Fruit fly (Drosophila melanogaster) whole organism, embryonic: ENCODE data around the gene CG13917.

Experiments
- Ada2b ChIP-seq: fragments of 200-800 bp; sonication (Bioruptor generic); IDR thresholded peaks from 2 replicates; pipeline ENCODE4 v1.3.6; 2022; ENCODE audit warnings: missing biosample characterization, missing genetic modification characterization
- Adf1 ChIP-seq: fragments of 200-800 bp; sonication (Bioruptor generic); IDR thresholded peaks from 2 replicates; pipeline ENCODE4 v1.3.6; 2022; ENCODE audit warnings: missing biosample characterization, missing genetic modification characterization
- Atf3 ChIP-seq: fragments of 200-800 bp; sonication (Bioruptor generic); optimal IDR thresholded peaks from 3 replicates; lab custom pipeline; 2016; ENCODE audit warnings: missing biosample characterization, missing genetic modification characterization
- CG10147 ChIP-seq: fragments of 200-800 bp; sonication (Bioruptor generic); optimal IDR thresholded peaks from 2 replicates; lab custom pipeline; 2019; ENCODE audit warnings: missing biosample characterization, mild to moderate bottlenecking, missing genetic modification characterization, moderate library complexity
- CG10366 ChIP-seq: fragments of 200-800 bp; sonication (Bioruptor generic); IDR thresholded peaks from 2 replicates; pipeline ENCODE4 v1.3.6; 2022; ENCODE audit warnings: missing biosample characterization, missing genetic modification characterization
- CG10654 ChIP-seq: fragments of 200-800 bp; sonication (Bioruptor generic); optimal IDR thresholded peaks from 2 replicates; lab custom pipeline; 2016; ENCODE audit warnings: missing biosample characterization, missing genetic modification characterization
- CG11723 ChIP-seq: fragments of 200-800 bp; sonication (Bioruptor generic); optimal IDR thresholded peaks from 2 replicates; lab custom pipeline; 2017; ENCODE audit warnings: missing biosample characterization, mild to moderate bottlenecking, missing genetic modification characterization
- CG13624 ChIP-seq: fragments of 200-800 bp; sonication (Bioruptor generic); optimal IDR thresholded peaks from 2 replicates; lab custom pipeline; 2016; ENCODE audit warnings: missing biosample characterization, missing genetic modification characterization
- CG14014 ChIP-seq: fragments of 200-800 bp; sonication (Bioruptor generic); IDR thresholded peaks from 2 replicates; pipeline ENCODE4 v1.3.6; 2022; ENCODE audit warnings: missing biosample characterization, missing genetic modification characterization
- CG14965 ChIP-seq: fragments of 200-800 bp; sonication (Bioruptor generic); optimal IDR thresholded peaks from 2 replicates; lab custom pipeline; 2016; ENCODE audit warnings: missing biosample characterization, missing genetic modification characterization, borderline replicate concordance
- CG17612 ChIP-seq: fragments of 200-800 bp; sonication (Bioruptor generic); IDR thresholded peaks from 2 replicates; pipeline ENCODE4 v1.3.6; 2022; ENCODE audit warnings: missing biosample characterization, missing genetic modification characterization
- CG17802 ChIP-seq: fragments of 200-800 bp; sonication (Bioruptor generic); optimal IDR thresholded peaks from 2 replicates; lab custom pipeline; 2018; ENCODE audit warnings: missing biosample characterization, mild to moderate bottlenecking, missing genetic modification characterization, moderate library complexity
- CG2120 ChIP-seq: fragments of 200-800 bp; sonication (Bioruptor generic); optimal IDR thresholded peaks from 3 replicates; lab custom pipeline; 2016; ENCODE audit warnings: missing biosample characterization, missing genetic modification characterization
- CG3065 ChIP-seq: fragments of 200-800 bp; sonication (Bioruptor generic); optimal IDR thresholded peaks from 2 replicates; lab custom pipeline; 2016; ENCODE audit warnings: missing biosample characterization, missing genetic modification characterization
- CG32772 ChIP-seq: fragments of 200-800 bp; sonication (Bioruptor generic); IDR thresholded peaks from 2 replicates; pipeline ENCODE4 v1.3.6; 2022; ENCODE audit warnings: missing biosample characterization, missing genetic modification characterization
- CG4328 ChIP-seq: fragments of 200-800 bp; sonication (Bioruptor generic); optimal IDR thresholded peaks from 3 replicates; lab custom pipeline; 2017; ENCODE audit warnings: missing biosample characterization, missing genetic modification reagents, missing genetic modification characterization
- CG6272 ChIP-seq: fragments of 200-800 bp; sonication (Bioruptor generic); IDR thresholded peaks from 2 replicates; pipeline ENCODE4 v1.3.6; 2022; ENCODE audit warnings: missing biosample characterization, missing genetic modification characterization
- CG7839 ChIP-seq: fragments of 200-800 bp; sonication (Bioruptor generic); optimal IDR thresholded peaks from 3 replicates; lab custom pipeline; 2018; ENCODE audit warnings: missing biosample characterization, mild to moderate bottlenecking, missing genetic modification characterization, moderate library complexity
- CG7928 ChIP-seq: fragments of 200-800 bp; sonication (Bioruptor generic); optimal IDR thresholded peaks from 2 replicates; lab custom pipeline; 2017; ENCODE audit warnings: missing biosample characterization, mild to moderate bottlenecking, missing genetic modification characterization
- CG9215 ChIP-seq: fragments of 200-800 bp; sonication (Bioruptor generic); IDR thresholded peaks from 2 replicates; pipeline ENCODE4 v1.3.6; 2022; ENCODE audit warnings: missing biosample characterization, missing genetic modification characterization
- CG9876 ChIP-seq: fragments of 200-800 bp; sonication (Bioruptor generic); optimal IDR thresholded peaks from 2 replicates; lab custom pipeline; 2016; ENCODE audit warnings: missing biosample characterization, missing genetic modification characterization
- HHEX ChIP-seq: fragments of 200-800 bp; sonication (Bioruptor generic); optimal IDR thresholded peaks from 3 replicates; lab custom pipeline; 2017; ENCODE audit warnings: missing biosample characterization, mild to moderate bottlenecking, missing genetic modification characterization, missing genetic modification reagents
- HLH54F ChIP-seq: fragments of 200-800 bp; sonication (Bioruptor generic); optimal IDR thresholded peaks from 3 replicates; lab custom pipeline; 2016; ENCODE audit warnings: missing biosample characterization, missing genetic modification characterization
- Lhr ChIP-seq: fragments of 200-800 bp; sonication (Bioruptor generic); optimal IDR thresholded peaks from 3 replicates; lab custom pipeline; 2017; ENCODE audit warnings: mild to moderate bottlenecking, missing biosample characterization, missing genetic modification reagents, missing genetic modification characterization
- Oli ChIP-seq: fragments of 200-800 bp; sonication (Bioruptor generic); optimal IDR thresholded peaks from 2 replicates; lab custom pipeline; 2018; ENCODE audit warnings: missing biosample characterization, mild to moderate bottlenecking, missing genetic modification characterization, moderate library complexity
- Sin3A ChIP-seq: fragments of >200 bp; optimal IDR thresholded peaks from 2 replicates; lab custom pipeline; 2018
- ac ChIP-seq: fragments of 200-800 bp; sonication (Bioruptor generic); optimal IDR thresholded peaks from 3 replicates; lab custom pipeline; 2017; ENCODE audit warnings: missing biosample characterization, mild to moderate bottlenecking, missing genetic modification characterization
- amos ChIP-seq: fragments of 200-800 bp; sonication (Bioruptor generic); IDR thresholded peaks from 2 replicates; pipeline ENCODE4 v1.3.6; 2022; ENCODE audit warnings: missing biosample characterization, missing genetic modification characterization; ENCODE audit not compliant: partially characterized antibody
- bbx ChIP-seq: fragments of 200-800 bp; sonication (Bioruptor generic); IDR thresholded peaks from 2 replicates; pipeline ENCODE4 v1.3.6; 2022; ENCODE audit warnings: missing biosample characterization, missing genetic modification characterization; ENCODE audit not compliant: partially characterized antibody
- br ChIP-seq: fragments of >200 bp; optimal IDR thresholded peaks from 2 replicates; lab custom pipeline; 2017
- cad ChIP-seq: fragments of >200 bp; optimal IDR thresholded peaks from 2 replicates; lab custom pipeline; 2017; ENCODE audit warnings: missing biosample characterization, missing genetic modification characterization
- cato ChIP-seq: fragments of 200-800 bp; sonication (Bioruptor generic); optimal IDR thresholded peaks from 2 replicates; lab custom pipeline; 2016; ENCODE audit warnings: missing biosample characterization, missing genetic modification characterization, borderline replicate concordance
- dan ChIP-seq: fragments of 200-800 bp; sonication (Bioruptor generic); IDR thresholded peaks from 2 replicates; pipeline ENCODE4 v1.3.6; 2022; ENCODE audit warnings: missing biosample characterization, missing genetic modification characterization
- esg ChIP-seq: fragments of 200-800 bp; sonication (Bioruptor generic); conservative IDR thresholded peaks from 2 replicates; pipeline ENCODE4 v1.3.6; 2022; ENCODE audit warnings: missing biosample characterization, missing genetic modification characterization
- eve ChIP-seq, 2 experiments: fragments of >200 bp; optimal IDR thresholded peaks; 2 replicates each; lab custom pipeline; 2017; ENCODE audit warnings: missing biosample characterization in 2 of 2, missing genetic modification characterization in 2 of 2
- gcm ChIP-seq: fragments of 200-800 bp; sonication (Bioruptor generic); optimal IDR thresholded peaks from 2 replicates; lab custom pipeline; 2019; ENCODE audit warnings: missing biosample characterization, mild to moderate bottlenecking, missing genetic modification characterization, moderate library complexity
- gsb ChIP-seq: fragments of 200-800 bp; sonication (Bioruptor generic); IDR thresholded peaks from 2 replicates; pipeline ENCODE4 v1.3.6; 2022; ENCODE audit warnings: missing biosample characterization, missing genetic modification characterization
- h ChIP-seq: fragments of >200 bp; optimal IDR thresholded peaks from 2 replicates; lab custom pipeline; 2017
- lola ChIP-seq, 3 experiments: fragments of >200 bp in 2 of 3; fragments of 200-800 bp in 1 of 3; sonication (Bioruptor generic) in 1 of 3; optimal IDR thresholded peaks; 2 replicates each; lab custom pipeline; 2017 to 2019; ENCODE audit warnings: missing biosample characterization in 3 of 3, missing genetic modification characterization in 3 of 3, mild to moderate bottlenecking in 1 of 3, moderate library complexity in 1 of 3
- nmo ChIP-seq: fragments of 200-800 bp; sonication (Bioruptor generic); optimal IDR thresholded peaks from 2 replicates; lab custom pipeline; 2018; ENCODE audit warnings: missing biosample characterization, mild to moderate bottlenecking, missing genetic modification characterization, moderate library complexity
- oc ChIP-seq: fragments of 200-800 bp; sonication (Bioruptor generic); optimal IDR thresholded peaks from 2 replicates; lab custom pipeline; 2018; ENCODE audit warnings: missing biosample characterization, mild to moderate bottlenecking, missing genetic modification characterization, moderate library complexity
- odd ChIP-seq: fragments of 200-800 bp; sonication (Bioruptor generic); optimal IDR thresholded peaks from 2 replicates; lab custom pipeline; 2017; ENCODE audit warnings: missing biosample characterization, mild to moderate bottlenecking, missing genetic modification characterization
- onecut ChIP-seq: fragments of 200-800 bp; sonication (Bioruptor generic); IDR thresholded peaks from 2 replicates; pipeline ENCODE4 v1.3.6; 2022; ENCODE audit warnings: missing biosample characterization, missing genetic modification characterization
- otp ChIP-seq: fragments of 200-800 bp; sonication (Bioruptor generic); IDR thresholded peaks from 3 replicates; pipeline ENCODE4, ENCODE4 v1.3.6; 2022; ENCODE audit warnings: missing biosample characterization, missing genetic modification characterization
- pros ChIP-seq: fragments of 200-800 bp; sonication (Bioruptor generic); optimal IDR thresholded peaks from 3 replicates; lab custom pipeline; 2019; ENCODE audit warnings: missing biosample characterization, mild to moderate bottlenecking, missing genetic modification characterization, moderate library complexity
- ranshi ChIP-seq: fragments of 200-800 bp; sonication (Bioruptor generic); IDR thresholded peaks from 2 replicates; pipeline ENCODE4 v1.3.6; 2022; ENCODE audit warnings: missing biosample characterization, missing genetic modification characterization
- repo ChIP-seq: fragments of 200-800 bp; sonication (Bioruptor generic); optimal IDR thresholded peaks from 2 replicates; lab custom pipeline; 2016; ENCODE audit warnings: missing biosample characterization, missing genetic modification characterization
- schlank ChIP-seq: fragments of 200-800 bp; sonication (Bioruptor generic); optimal IDR thresholded peaks from 2 replicates; lab custom pipeline; 2018; ENCODE audit warnings: missing biosample characterization, mild to moderate bottlenecking, missing genetic modification characterization
- slbo ChIP-seq: fragments of 200-800 bp; sonication (Bioruptor generic); IDR thresholded peaks from 2 replicates; pipeline ENCODE4 v1.3.6; 2022; ENCODE audit warnings: missing biosample characterization, missing genetic modification characterization
- tin ChIP-seq: fragments of 200-800 bp; sonication (Bioruptor generic); optimal IDR thresholded peaks from 3 replicates; lab custom pipeline; 2016; ENCODE audit warnings: missing biosample characterization, missing genetic modification characterization
- vvl ChIP-seq: fragments of 200-800 bp; sonication (Bioruptor generic); IDR thresholded peaks from 2 replicates; pipeline ENCODE4 v1.3.6; 2022; ENCODE audit warnings: missing biosample characterization, missing genetic modification characterization
- z ChIP-seq: fragments of 200-800 bp; sonication (Bioruptor generic); IDR thresholded peaks from 3 replicates; pipeline ENCODE4 v1.3.6; 2022; ENCODE audit warnings: missing biosample characterization, missing genetic modification characterization

CG13917 gene

dm6 chr3L:1558178-1558788, 18.2 kb upstream of the CG13917 start, which contains the start of the genes Pex10 and CG12099 (continued):
- TF ChIP-seq otp (GFP tag; lab: Robert Waterston, UW) (peak; percentile 82), CG6272 (GFP tag; lab: Robert Waterston, UW) (peak; percentile 94), CG11723 (GFP tag; lab: Kevin White, UChicago) (peak; percentile 66), schlank (tag; lab: Kevin White, UChicago) (peak; percentile 74), gcm (GFP tag; lab: Kevin White, UChicago) (peak; percentile 78), cad (GFP tag; lab: Kevin White, UChicago) (no peak), CG17612 (peak; percentile 87), eve (GFP tag; optimal IDR thresholded peaks at IDR 0.05; lab: Kevin White, UChicago) (no peak), ranshi (GFP tag; lab: Robert Waterston, UW) (peak; percentile 91), CG32772 (GFP tag; lab: Robert Waterston, UW) (peak; percentile 91), cato (GFP tag; lab: Kevin White, UChicago) (peak; percentile 84), CG14014 (GFP tag; lab: Robert Waterston, UW) (peak; percentile 87), CG9215 (GFP tag; lab: Robert Waterston, UW) (peak; percentile 94), dan (peak; percentile 77), Lhr (GFP tag; lab: Kevin White, UChicago) (peak; percentile 66), vvl (GFP tag; lab: Robert Waterston, UW) (peak; percentile 93), CG10366 (GFP tag; lab: Robert Waterston, UW) (peak; percentile 92), gsb (GFP tag; lab: Robert Waterston, UW) (peak; percentile 72), CG17802 (tag; lab: Kevin White, UChicago) (peak; percentile 45), z (GFP tag; lab: Robert Waterston, UW) (no peak), CG14965 (no peak), ac (GFP tag; lab: Kevin White, UChicago) (peak; percentile 28), CG10147 (GFP tag; lab: Kevin White, UChicago) (peak; percentile 83), CG7839 (tag; lab: Kevin White, UChicago) (peak; percentile 85), esg (peak; percentile 91), pros (GFP tag; lab: Kevin White, UChicago) (peak; percentile 32), Ada2b (GFP tag; lab: Robert Waterston, UW) (peak; percentile 87), HHEX (GFP tag; lab: Kevin White, UChicago) (peak; percentile 76), h (lab: Kevin White, UChicago) (no peak), CG9876 (GFP tag; lab: Kevin White, UChicago) (no peak), Sin3A (lab: Kevin White, UChicago) (peak; percentile 87), lola (GFP tag; optimal IDR thresholded peaks at IDR 0.05; lab: Kevin White, UChicago) (peak in 1 of 3 experiments; percentile 89), Atf3 (GFP tag; lab: Kevin White, UChicago) (peak; percentile 65), tin (peak; percentile 91), nmo (peak; percentile 94), bbx (GFP tag; lab: Robert Waterston, UW) (peak; percentile 84), CG2120 (GFP tag; lab: Kevin White, UChicago) (peak; percentile 89), CG13624 (peak; percentile 53), CG7928 (GFP tag; lab: Kevin White, UChicago) (peak; percentile 69), Adf1 (GFP tag; lab: Robert Waterston, UW) (peak; percentile 75), oc (tag; lab: Kevin White, UChicago) (no peak), br (lab: Kevin White, UChicago) (no peak), onecut (peak; percentile 75), HLH54F (GFP tag; lab: Kevin White, UChicago) (peak; percentile 72), CG4328 (GFP tag; lab: Kevin White, UChicago) (peak; percentile 76), odd (GFP tag; lab: Kevin White, UChicago) (no peak), CG10654 (GFP tag; lab: Kevin White, UChicago) (peak; percentile 87), CG3065 (GFP tag; lab: Kevin White, UChicago) (peak; percentile 74), amos (GFP tag; lab: Robert Waterston, UW) (peak; percentile 89), Oli (tag; lab: Kevin White, UChicago) (peak; percentile 73), repo (no peak), slbo (GFP tag; lab: Robert Waterston, UW) (peak; percentile 97)
